Worm (Caenorhabditis elegans) whole organism, mixed stage, embryonic: Measurements from ENCODE around the gene col-12.

Experiments used
- M03D4.4 ChIP-seq: sonication (generic microtip); optimal IDR thresholded peaks from 2 replicates; lab custom pipeline; 2017; ENCODE audit warnings: mild to moderate bottlenecking, missing genetic modification characterization, missing compliant biosample characterization
- bed-3 ChIP-seq: fragments of 200-800 bp; sonication (Bioruptor generic); optimal IDR thresholded peaks from 3 replicates; lab custom pipeline; 2018; ENCODE audit warnings: mild to moderate bottlenecking, missing genetic modification characterization, moderate library complexity, missing compliant biosample characterization
- blmp-1 ChIP-seq: fragments of 150-350 bp; optimal IDR thresholded peaks from 2 replicates; lab custom pipeline; 2014; ENCODE audit warnings: missing biosample characterization, missing genetic modification characterization
- ceh-39 ChIP-seq: fragments of 150-350 bp; optimal IDR thresholded peaks from 2 replicates; lab custom pipeline; 2014; ENCODE audit warnings: missing biosample characterization, missing genetic modification characterization
- ceh-43 ChIP-seq: fragments of 200-800 bp; sonication (Bioruptor generic); optimal IDR thresholded peaks from 2 replicates; lab custom pipeline; 2018; ENCODE audit warnings: mild to moderate bottlenecking, missing genetic modification characterization, moderate library complexity, missing compliant biosample characterization
- ceh-83 ChIP-seq: fragments of 200-800 bp; sonication (Bioruptor generic); optimal IDR thresholded peaks from 2 replicates; lab custom pipeline; 2018; ENCODE audit warnings: mild to moderate bottlenecking, missing genetic modification characterization, missing compliant biosample characterization
- ces-1 ChIP-seq: fragments of 150-350 bp; optimal IDR thresholded peaks from 2 replicates; lab custom pipeline; 2014; ENCODE audit warnings: missing biosample characterization, missing genetic modification reagents, missing genetic modification characterization
- cnd-1 ChIP-seq: fragments of 200-800 bp; sonication (Bioruptor generic); optimal IDR thresholded peaks from 2 replicates; lab custom pipeline; 2018; ENCODE audit warnings: mild to moderate bottlenecking, missing genetic modification characterization, missing compliant biosample characterization
- drap-1 ChIP-seq: fragments of 200-800 bp; sonication (Bioruptor generic); optimal IDR thresholded peaks from 3 replicates; lab custom pipeline; 2018; ENCODE audit warnings: mild to moderate bottlenecking, missing genetic modification characterization, missing compliant biosample characterization
- elt-1 ChIP-seq: sonication (generic microtip); optimal IDR thresholded peaks from 2 replicates; lab custom pipeline; 2017; ENCODE audit warnings: missing genetic modification characterization, mild to moderate bottlenecking, missing compliant biosample characterization, antibody characterized with exemption, moderate library complexity, borderline replicate concordance; ENCODE audit not compliant: insufficient read depth
- flh-1 ChIP-seq: fragments of 200-800 bp; sonication (Bioruptor generic); optimal IDR thresholded peaks from 2 replicates; lab custom pipeline; 2018; ENCODE audit warnings: mild to moderate bottlenecking, missing genetic modification characterization, moderate library complexity, missing compliant biosample characterization
- ham-2 ChIP-seq: fragments of 200-800 bp; sonication (Bioruptor generic); optimal IDR thresholded peaks from 2 replicates; lab custom pipeline; 2018; ENCODE audit warnings: mild to moderate bottlenecking, missing genetic modification characterization, missing compliant biosample characterization
- hlh-1 ChIP-seq: fragments of 150-350 bp; optimal IDR thresholded peaks from 2 replicates; lab custom pipeline; 2014; ENCODE audit warnings: missing biosample characterization, missing genetic modification reagents, missing genetic modification characterization
- lin-13 ChIP-seq: fragments of 150-350 bp; optimal IDR thresholded peaks from 2 replicates; lab custom pipeline; 2014; ENCODE audit warnings: missing biosample characterization, missing genetic modification characterization
- lin-32 ChIP-seq: fragments of 200-800 bp; sonication (Bioruptor generic); optimal IDR thresholded peaks from 2 replicates; lab custom pipeline; 2018; ENCODE audit warnings: mild to moderate bottlenecking, missing genetic modification characterization, missing compliant biosample characterization
- lsy-2 ChIP-seq: fragments of 150-350 bp; optimal IDR thresholded peaks from 2 replicates; lab custom pipeline; 2014; ENCODE audit warnings: missing biosample characterization, missing genetic modification characterization
- mab-5 ChIP-seq: fragments of 150-350 bp; optimal IDR thresholded peaks from 2 replicates; lab custom pipeline; 2014; ENCODE audit warnings: missing biosample characterization, missing genetic modification characterization
- mep-1 ChIP-seq: fragments of 150-350 bp; optimal IDR thresholded peaks from 2 replicates; lab custom pipeline; 2017; ENCODE audit warnings: missing biosample characterization, missing genetic modification reagents, missing genetic modification characterization, inconsistent platforms
- mls-2 ChIP-seq: sonication (generic microtip); optimal IDR thresholded peaks from 2 replicates; lab custom pipeline; 2016; ENCODE audit warnings: mild to moderate bottlenecking, missing genetic modification characterization, moderate library complexity, missing compliant biosample characterization
- nhr-12 ChIP-seq: fragments of 150-350 bp; optimal IDR thresholded peaks from 2 replicates; lab custom pipeline; 2014; ENCODE audit warnings: missing biosample characterization, missing genetic modification characterization
- nhr-2 ChIP-seq: fragments of 150-350 bp; optimal IDR thresholded peaks from 2 replicates; lab custom pipeline; 2014; ENCODE audit warnings: missing biosample characterization, missing genetic modification characterization
- pha-4 ChIP-seq: fragments of 150-350 bp; optimal IDR thresholded peaks from 2 replicates; lab custom pipeline; 2018; ENCODE audit warnings: missing biosample characterization, missing genetic modification reagents, missing genetic modification characterization
- snpc-4 ChIP-seq: fragments of 150-350 bp; optimal IDR thresholded peaks from 2 replicates; lab custom pipeline; 2014; ENCODE audit warnings: missing biosample characterization, missing genetic modification characterization
- sptf-1 ChIP-seq: sonication (generic microtip); optimal IDR thresholded peaks from 2 replicates; lab custom pipeline; 2017; ENCODE audit warnings: mild to moderate bottlenecking, missing genetic modification characterization, moderate library complexity, missing compliant biosample characterization
- unc-120 ChIP-seq: sonication (generic microtip); optimal IDR thresholded peaks from 2 replicates; lab custom pipeline; 2017; ENCODE audit warnings: missing genetic modification characterization, missing compliant biosample characterization; ENCODE audit not compliant: poor library complexity, severe bottlenecking
- unc-39 ChIP-seq: fragments of 150-350 bp; optimal IDR thresholded peaks from 2 replicates; lab custom pipeline; 2014; ENCODE audit warnings: missing biosample characterization, missing genetic modification characterization
- zip-8 ChIP-seq: fragments of 150-350 bp; optimal IDR thresholded peaks from 2 replicates; lab custom pipeline; 2014; ENCODE audit warnings: missing biosample characterization, missing genetic modification characterization
- ztf-11 ChIP-seq: fragments of 150-350 bp; optimal IDR thresholded peaks from 2 replicates; lab custom pipeline; 2014; ENCODE audit warnings: missing biosample characterization, missing genetic modification characterization

Gene col-12

DNA sequence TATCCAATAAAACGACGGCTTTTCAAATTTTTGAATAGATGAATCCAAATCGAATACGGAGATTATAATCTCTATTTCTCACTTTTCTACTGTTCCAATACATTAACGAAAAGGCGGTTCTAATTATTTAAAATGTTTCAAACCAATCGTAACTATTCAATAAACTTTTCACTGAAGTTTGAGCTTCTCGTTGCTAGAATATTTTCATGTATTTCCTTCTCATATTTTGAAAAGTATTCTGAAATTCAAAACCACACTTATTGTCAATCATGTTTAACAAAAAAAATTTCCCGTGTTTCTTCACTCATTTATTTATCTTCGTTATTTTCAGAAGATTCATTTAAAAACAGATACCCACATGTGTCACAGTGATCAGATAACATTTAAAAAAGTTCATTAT lies 22.2 kb downstream of the col-12 start, which contains the start of gene F15H10.8:
F15H10.8 (minus strand) TSS at position 101 of the 400 bp plus-strand sequence.
- no peak for TF ChIP-seq ceh-83 (GFP tag; lab: Kevin White, UChicago)
- TF ChIP-seq mab-5, result no peak

DNA sequence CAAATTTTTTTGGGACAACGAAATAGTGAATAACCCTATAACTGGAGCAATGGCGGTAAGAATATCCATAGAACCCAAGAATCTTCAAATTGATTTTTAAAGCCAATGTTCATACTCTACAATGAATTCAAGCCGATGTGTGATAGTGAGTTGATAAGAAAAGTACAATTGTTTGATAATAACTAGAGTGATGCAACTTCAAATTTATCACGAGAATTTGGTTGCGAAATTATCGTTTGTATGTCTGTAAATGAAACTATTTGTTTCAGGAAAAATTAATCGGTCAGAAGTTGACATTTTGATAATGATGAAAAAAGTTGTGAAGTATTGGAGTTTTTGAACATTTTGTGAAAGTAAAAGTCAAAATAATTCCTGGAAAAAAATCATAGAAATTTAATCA lies 25.7 kb downstream of the col-12 start:
- no peak for TF ChIP-seq ceh-83 (GFP tag; lab: Kevin White, UChicago)

DNA sequence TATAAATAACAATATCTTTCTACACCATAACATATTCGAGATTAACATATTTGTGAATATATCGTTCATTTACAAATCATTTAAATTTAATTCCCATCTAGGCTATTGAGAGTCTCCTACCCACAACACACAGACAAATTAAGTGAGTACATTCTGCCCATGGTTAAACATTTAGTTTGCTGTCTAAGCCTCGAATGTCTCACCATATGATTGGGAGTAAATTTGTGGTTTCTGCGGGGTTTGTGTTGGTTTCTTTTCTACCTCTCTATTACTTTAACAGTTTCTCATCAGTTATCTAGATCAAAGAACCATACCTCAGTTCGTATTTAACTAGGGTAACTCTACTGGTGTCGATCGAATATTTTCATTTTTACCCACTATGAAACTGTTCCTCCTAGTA lies 26.6 kb downstream of the col-12 start, which contains the start of gene ugt-2:
ugt-2 (plus strand) TSS at position 371 of the 400 bp plus-strand sequence.
- TF ChIP-seq sptf-1 (tag; lab: Kevin White, UChicago) (no peak), mls-2 (tag; lab: Kevin White, UChicago) (no peak), mab-5 (no peak), nhr-12 (tag; lab: Kevin White, UChicago) (no peak), pha-4 (tag; lab: Kevin White, UChicago) (no peak)

DNA sequence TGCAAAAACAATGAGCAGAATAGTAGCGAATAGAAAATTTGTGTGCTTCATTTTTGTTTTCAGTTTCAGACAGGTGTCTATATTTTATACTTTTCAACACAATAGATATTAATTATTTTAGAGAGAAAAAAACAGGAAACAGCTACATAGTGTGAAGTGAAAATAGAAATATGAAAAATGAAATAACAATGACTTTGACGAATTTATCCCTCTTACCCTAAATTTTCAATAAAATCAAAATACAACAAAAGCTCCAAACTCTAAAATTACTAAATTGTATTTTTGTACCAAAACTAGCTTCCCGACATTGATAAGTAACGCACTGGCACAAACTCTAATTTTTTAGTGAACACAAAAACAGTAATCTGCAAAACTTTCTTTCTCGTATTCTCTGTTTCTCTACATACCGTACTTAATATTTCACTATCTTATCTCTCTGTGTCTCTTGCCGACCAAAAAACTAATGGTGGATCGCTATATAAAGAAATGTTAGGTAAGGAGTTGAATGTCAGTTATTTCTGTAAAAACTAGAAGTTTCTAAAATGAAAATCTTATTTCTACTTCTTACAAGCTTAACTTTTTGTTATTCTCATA lies 29.7 kb downstream of the col-12 start, which contains the start of the genes col-151 and ugt-1:
col-151 (minus strand) TSS at position 51 of the 594 bp plus-strand sequence.
ugt-1 (plus strand) TSS at position 491 of the 594 bp plus-strand sequence.
- TF ChIP-seq ztf-11 (tag; lab: Kevin White, UChicago), result no peak
- TF ChIP-seq lin-13 (tag; lab: Kevin White, UChicago), result no peak
- TF ChIP-seq nhr-2 (tag; lab: Kevin White, UChicago), result no peak
- no peak for TF ChIP-seq lsy-2 (tag; lab: Kevin White, UChicago)
- TF ChIP-seq M03D4.4 (tag; lab: Kevin White, UChicago), result no peak
- no peak for TF ChIP-seq lin-32 (GFP tag; lab: Kevin White, UChicago)
- TF ChIP-seq blmp-1 (tag; lab: Kevin White, UChicago), result no peak
- no peak for TF ChIP-seq flh-1
- TF ChIP-seq ceh-83 (GFP tag; lab: Kevin White, UChicago), result no peak
- TF ChIP-seq ceh-43 (GFP tag; lab: Kevin White, UChicago), result no peak
- no peak for TF ChIP-seq pha-4 (tag; lab: Kevin White, UChicago)
- no peak for TF ChIP-seq unc-120
- no peak for TF ChIP-seq sptf-1 (tag; lab: Kevin White, UChicago)
- no peak for TF ChIP-seq ceh-39 (tag; lab: Kevin White, UChicago)
- TF ChIP-seq ham-2, result no peak
- TF ChIP-seq snpc-4 (tag; lab: Kevin White, UChicago), result no peak
- TF ChIP-seq mab-5, result no peak
- no peak for TF ChIP-seq bed-3 (GFP tag; lab: Kevin White, UChicago)

DNA sequence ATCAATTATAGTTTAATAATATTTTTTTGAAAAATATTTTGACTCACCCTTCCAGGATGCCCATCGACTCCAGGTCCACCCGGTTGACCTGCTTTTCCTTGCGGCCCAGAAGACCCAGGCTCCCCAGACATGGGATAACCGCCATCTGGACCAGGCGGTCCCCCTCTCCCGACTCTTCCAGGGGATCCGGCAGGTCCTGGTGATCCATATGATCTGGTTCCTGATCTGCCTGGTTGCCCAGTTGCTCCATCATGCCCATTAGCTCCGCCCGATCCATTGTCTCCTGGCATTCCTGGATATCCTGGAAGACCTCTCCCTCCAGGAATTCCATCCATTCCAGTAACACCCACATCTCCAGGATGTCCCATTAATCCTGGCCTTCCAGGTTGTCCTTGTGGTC lies 31.3 kb downstream of the col-12 start:
- TF ChIP-seq ces-1 (GFP tag; lab: Kevin White, UChicago) (no peak), hlh-1 (tag; lab: Kevin White, UChicago) (no peak), drap-1 (GFP tag; lab: Kevin White, UChicago) (no peak), nhr-2 (tag; lab: Kevin White, UChicago) (no peak), mep-1 (tag; lab: Kevin White, UChicago) (no peak), ham-2 (no peak), cnd-1 (tag; lab: Kevin White, UChicago) (no peak), elt-1 (no peak), M03D4.4 (tag; lab: Kevin White, UChicago) (no peak), snpc-4 (tag; lab: Kevin White, UChicago) (no peak), unc-39 (tag; lab: Kevin White, UChicago) (no peak), blmp-1 (tag; lab: Kevin White, UChicago) (no peak), ceh-43 (GFP tag; lab: Kevin White, UChicago) (no peak), zip-8 (tag; lab: Kevin White, UChicago) (no peak)

DNA sequence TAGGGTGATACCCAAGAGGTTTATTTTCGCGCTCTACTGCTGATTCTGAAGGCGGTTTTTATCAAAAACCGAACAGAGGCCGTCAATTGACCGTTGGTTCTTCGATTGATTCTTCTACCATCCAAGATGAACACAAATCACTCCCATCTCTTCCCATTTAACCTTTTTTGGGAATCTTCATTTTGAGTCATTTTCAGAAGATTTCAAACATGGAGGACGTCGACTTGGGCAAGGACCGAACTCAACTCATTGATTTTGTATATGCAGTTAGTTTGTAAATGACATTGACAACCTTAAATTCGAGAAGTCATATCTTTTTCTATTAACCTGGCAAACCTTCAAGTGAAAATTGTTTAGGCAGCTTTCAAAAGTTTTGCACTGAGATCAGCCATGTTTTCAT lies 36.7 kb downstream of the col-12 start, which contains the start of gene AC3.5:
AC3.5 (plus strand) TSS at position 210 of the 400 bp plus-strand sequence.
- TF ChIP-seq unc-120 (no peak), flh-1 (no peak), nhr-2 (tag; lab: Kevin White, UChicago) (no peak)
